Fruit fly (Drosophila melanogaster): Measurements from ENCODE around the gene Ranbp21.
A peak's percentile ranks its signal among the peaks of the same experiment; 100 is the strongest.

Ranbp21 gene

DNA sequence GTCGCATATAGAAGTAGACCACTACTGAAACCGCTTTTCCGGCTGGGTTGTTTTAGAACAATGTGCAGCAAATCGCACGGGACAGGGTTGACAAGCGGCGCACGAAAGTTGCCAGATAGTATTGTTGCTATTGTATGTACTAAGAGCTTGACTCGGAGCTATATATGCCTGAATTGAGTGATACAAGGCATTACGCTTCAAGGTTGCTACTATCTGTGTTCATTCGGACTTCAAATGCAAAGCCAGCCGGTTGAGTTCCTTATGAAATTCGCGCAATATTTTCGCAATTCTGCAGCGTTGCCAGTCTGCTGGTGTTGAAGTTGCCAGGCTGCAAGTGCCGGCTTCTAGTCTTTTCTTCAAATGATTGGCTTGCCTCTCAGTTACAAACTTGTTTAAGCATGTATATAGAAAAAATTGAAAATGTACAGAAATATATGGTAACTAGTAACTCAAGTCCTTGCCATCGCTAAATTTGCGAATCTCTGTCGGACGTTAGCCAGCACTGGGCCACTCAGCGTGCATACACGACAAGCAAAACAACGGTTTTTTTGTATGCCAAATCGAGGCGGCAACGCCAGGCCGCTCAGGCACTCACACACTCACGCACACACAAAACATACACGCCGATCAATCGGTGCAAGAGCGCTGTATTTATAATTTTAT is at the start of gene Ranbp21, which contains the start of gene Elys:
Ranbp21 (minus strand) TSS at position 513 of the 663 bp plus-strand sequence.
Elys (plus strand) TSS at position 549 of the 663 bp plus-strand sequence.
- TF ChIP-seq dmrt93B (GFP tag; optimal IDR thresholded peaks at IDR 0.05): no peak
- TF ChIP-seq rgr (GFP tag; optimal IDR thresholded peaks at IDR 0.05): no peak
- TF ChIP-seq pan (optimal IDR thresholded peaks at IDR 0.05): no peak
- TF ChIP-seq sage (GFP tag; optimal IDR thresholded peaks at IDR 0.05): no peak
- no peak for TF ChIP-seq lola (GFP tag; optimal IDR thresholded peaks at IDR 0.05)
- TF ChIP-seq usp (GFP tag; optimal IDR thresholded peaks at IDR 0.05): no peak
- TF ChIP-seq HLH106 (tag; optimal IDR thresholded peaks at IDR 0.05): peak; percentile 56
- no peak for TF ChIP-seq Vsx2 (GFP tag; optimal IDR thresholded peaks at IDR 0.05; ENCODE audit: partially characterized antibody)
- TF ChIP-seq Myc (optimal IDR thresholded peaks at IDR 0.05): no peak
- TF ChIP-seq OdsH (GFP tag; optimal IDR thresholded peaks at IDR 0.05): no peak
- TF ChIP-seq N (GFP tag; optimal IDR thresholded peaks at IDR 0.05): no peak
- no peak for TF ChIP-seq tai (GFP tag; optimal IDR thresholded peaks at IDR 0.05)
- no peak for TF ChIP-seq brk (GFP tag; optimal IDR thresholded peaks at IDR 0.05)
- no peak for TF ChIP-seq Dfd (GFP tag; optimal IDR thresholded peaks at IDR 0.05)
- TF ChIP-seq CG32264 (GFP tag; optimal IDR thresholded peaks at IDR 0.05): no peak
- TF ChIP-seq Hr78 (GFP tag; optimal IDR thresholded peaks at IDR 0.05): no peak
- TF ChIP-seq foxo (GFP tag; optimal IDR thresholded peaks at IDR 0.05): peak in 1 of 2 experiments; percentile 66
- TF ChIP-seq woc (GFP tag; optimal IDR thresholded peaks at IDR 0.05): no peak
- TF ChIP-seq CG9705 (GFP tag; optimal IDR thresholded peaks at IDR 0.05): peak; percentile 44
- no peak for TF ChIP-seq Mio (GFP tag; optimal IDR thresholded peaks at IDR 0.05)
- TF ChIP-seq Dif (GFP tag; optimal IDR thresholded peaks at IDR 0.05; ENCODE audit: partially characterized antibody): no peak
- TF ChIP-seq dsf (GFP tag; optimal IDR thresholded peaks at IDR 0.05; ENCODE audit: borderline replicate concordance): no peak
- TF ChIP-seq fru (GFP tag; optimal IDR thresholded peaks at IDR 0.05): no peak
- no peak for TF ChIP-seq dl (GFP tag; optimal IDR thresholded peaks at IDR 0.05; ENCODE audit: insufficient read depth in 1 of 2, partially characterized antibody in 2 of 2)
- TF ChIP-seq Hr83 (GFP tag; optimal IDR thresholded peaks at IDR 0.05; ENCODE audit: poor library complexity, severe bottlenecking): no peak
- TF ChIP-seq Rel (GFP tag; optimal IDR thresholded peaks at IDR 0.05): no peak
- no peak for TF ChIP-seq Rel (tag; optimal IDR thresholded peaks at IDR 0.05)
- TF ChIP-seq sv (GFP tag; optimal IDR thresholded peaks at IDR 0.05): peak; percentile 0
- peak; percentile 40 for TF ChIP-seq psq (GFP tag; optimal IDR thresholded peaks at IDR 0.05)
- no peak for TF ChIP-seq Jra (GFP tag; optimal IDR thresholded peaks at IDR 0.05)
- no peak for TF ChIP-seq CrebA (GFP tag; optimal IDR thresholded peaks at IDR 0.05; ENCODE audit: borderline replicate concordance)
- TF ChIP-seq GATAd (GFP tag; optimal IDR thresholded peaks at IDR 0.05): no peak
- TF ChIP-seq ey (GFP tag; optimal IDR thresholded peaks at IDR 0.05): peak; percentile 59
- TF ChIP-seq h (GFP tag; optimal IDR thresholded peaks at IDR 0.05): no peak
- no peak for TF ChIP-seq Hnf4 (GFP tag; optimal IDR thresholded peaks at IDR 0.05)
- TF ChIP-seq Sp1 (GFP tag; optimal IDR thresholded peaks at IDR 0.05): peak; percentile 24
- TF ChIP-seq jim (GFP tag; optimal IDR thresholded peaks at IDR 0.05): no peak
- no peak for TF ChIP-seq Abd-B (GFP tag; optimal IDR thresholded peaks at IDR 0.05)
- TF ChIP-seq br (GFP tag; optimal IDR thresholded peaks at IDR 0.05): no peak

DNA sequence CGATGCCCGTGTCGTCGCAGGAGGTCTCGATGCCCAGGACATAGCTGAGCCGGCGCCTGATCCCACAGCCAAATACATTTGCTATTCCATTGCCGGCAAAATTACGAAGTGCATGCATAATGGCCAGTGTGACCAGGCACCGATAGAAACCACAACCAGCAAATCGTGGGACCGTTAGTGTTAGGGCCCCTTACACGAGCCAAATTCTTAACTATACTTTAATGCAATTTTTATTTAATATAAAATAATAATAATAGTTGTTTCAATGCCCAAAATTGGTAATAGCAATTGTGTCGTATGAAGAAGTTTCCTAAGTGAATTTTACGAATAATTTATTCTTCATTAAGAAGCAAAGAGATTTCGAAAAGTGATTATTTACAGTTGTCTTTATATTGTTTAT is 49.5 kb upstream of the Ranbp21 start, which contains the start of gene Tcs4:
Tcs4 (minus strand) TSS at position 145 of the 400 bp plus-strand sequence.
- no peak for TF ChIP-seq Hr83 (GFP tag; optimal IDR thresholded peaks at IDR 0.05; ENCODE audit: poor library complexity, severe bottlenecking)
- TF ChIP-seq pan (optimal IDR thresholded peaks at IDR 0.05): no peak
- TF ChIP-seq psq (GFP tag; optimal IDR thresholded peaks at IDR 0.05): no peak
- no peak for TF ChIP-seq Dfd (GFP tag; optimal IDR thresholded peaks at IDR 0.05)
- TF ChIP-seq dmrt93B (GFP tag; optimal IDR thresholded peaks at IDR 0.05): no peak
- TF ChIP-seq sage (GFP tag; optimal IDR thresholded peaks at IDR 0.05): no peak
- TF ChIP-seq Dif (GFP tag; optimal IDR thresholded peaks at IDR 0.05; ENCODE audit: partially characterized antibody): peak; percentile 97
- no peak for TF ChIP-seq N (GFP tag; optimal IDR thresholded peaks at IDR 0.05)
- TF ChIP-seq Jra (GFP tag; optimal IDR thresholded peaks at IDR 0.05): no peak
- no peak for TF ChIP-seq h (GFP tag; optimal IDR thresholded peaks at IDR 0.05)
- TF ChIP-seq dl (GFP tag; optimal IDR thresholded peaks at IDR 0.05; ENCODE audit: insufficient read depth in 1 of 2, partially characterized antibody in 2 of 2): peak in 1 of 2 experiments; percentile 4
- no peak for TF ChIP-seq CG32264 (GFP tag; optimal IDR thresholded peaks at IDR 0.05)
- no peak for TF ChIP-seq brk (GFP tag; optimal IDR thresholded peaks at IDR 0.05)
- TF ChIP-seq Hr78 (GFP tag; optimal IDR thresholded peaks at IDR 0.05): no peak
- TF ChIP-seq GATAd (GFP tag; optimal IDR thresholded peaks at IDR 0.05): no peak
- TF ChIP-seq Rel (GFP tag; optimal IDR thresholded peaks at IDR 0.05): no peak
- TF ChIP-seq Rel (tag; optimal IDR thresholded peaks at IDR 0.05): no peak
- no peak for TF ChIP-seq br (GFP tag; optimal IDR thresholded peaks at IDR 0.05)
- no peak for TF ChIP-seq Mio (GFP tag; optimal IDR thresholded peaks at IDR 0.05)
- no peak for TF ChIP-seq sv (GFP tag; optimal IDR thresholded peaks at IDR 0.05)
- peak; percentile 29 for TF ChIP-seq HLH106 (tag; optimal IDR thresholded peaks at IDR 0.05)
- TF ChIP-seq rgr (GFP tag; optimal IDR thresholded peaks at IDR 0.05): peak; percentile 18
- no peak for TF ChIP-seq woc (GFP tag; optimal IDR thresholded peaks at IDR 0.05)
- TF ChIP-seq Sp1 (GFP tag; optimal IDR thresholded peaks at IDR 0.05): peak; percentile 0
- no peak for TF ChIP-seq Hnf4 (GFP tag; optimal IDR thresholded peaks at IDR 0.05)
- no peak for TF ChIP-seq Abd-B (GFP tag; optimal IDR thresholded peaks at IDR 0.05)
- no peak for TF ChIP-seq dsf (GFP tag; optimal IDR thresholded peaks at IDR 0.05; ENCODE audit: borderline replicate concordance)

Measured in whole organism, wandering third instar larva.